Fruit fly (Drosophila melanogaster) whole organism, prepupa: ENCODE data around the gene CG44422.

ENCODE experiments used
- Blimp-1 ChIP-seq: fragments of 200-800 bp; sonication (Bioruptor generic); optimal IDR thresholded peaks from 3 replicates; lab custom pipeline; 2017; ENCODE audit warnings: missing biosample characterization, missing genetic modification characterization, mild to moderate bottlenecking, moderate library complexity, missing genetic modification reagents
- CG10631 ChIP-seq: fragments of 200-800 bp; sonication (Bioruptor generic); optimal IDR thresholded peaks from 2 replicates; lab custom pipeline; 2016; ENCODE audit warnings: missing biosample characterization, missing genetic modification characterization
- CG10669 ChIP-seq: fragments of 200-800 bp; sonication (Bioruptor generic); optimal IDR thresholded peaks from 3 replicates; lab custom pipeline; 2018; ENCODE audit warnings: missing biosample characterization, mild to moderate bottlenecking, missing genetic modification characterization, moderate library complexity
- CG11294 ChIP-seq: fragments of 200-800 bp; sonication (Bioruptor generic); IDR thresholded peaks from 2 replicates; pipeline ENCODE4 v1.3.6; 2022; ENCODE audit warnings: missing biosample characterization, missing genetic modification characterization
- CG11762 ChIP-seq: fragments of 200-800 bp; sonication (Bioruptor generic); optimal IDR thresholded peaks from 3 replicates; lab custom pipeline; 2016; ENCODE audit warnings: missing biosample characterization, missing genetic modification characterization; ENCODE audit not compliant: insufficient read depth
- CG15336 ChIP-seq: fragments of 200-800 bp; sonication (Bioruptor generic); IDR thresholded peaks from 2 replicates; pipeline ENCODE4 v1.3.6; 2022; ENCODE audit warnings: missing biosample characterization, missing genetic modification characterization
- CG1621 ChIP-seq: fragments of 200-800 bp; sonication (Bioruptor generic); optimal IDR thresholded peaks from 3 replicates; lab custom pipeline; 2018; ENCODE audit warnings: missing biosample characterization, mild to moderate bottlenecking, missing genetic modification characterization
- CG16779 ChIP-seq: fragments of 200-800 bp; sonication (Bioruptor generic); optimal IDR thresholded peaks from 3 replicates; lab custom pipeline; 2017; ENCODE audit warnings: missing biosample characterization, mild to moderate bottlenecking, missing genetic modification characterization
- CG3032 ChIP-seq: fragments of 200-800 bp; optimal IDR thresholded peaks from 2 replicates; lab custom pipeline; 2019; ENCODE audit warnings: missing biosample characterization, mild to moderate bottlenecking, missing genetic modification characterization, moderate library complexity
- CG31627 ChIP-seq: fragments of 200-800 bp; sonication (Bioruptor generic); optimal IDR thresholded peaks from 3 replicates; lab custom pipeline; 2016; ENCODE audit warnings: missing biosample characterization, missing genetic modification characterization
- CG32006 ChIP-seq: fragments of 200-800 bp; sonication (Bioruptor generic); optimal IDR thresholded peaks from 3 replicates; lab custom pipeline; 2017; ENCODE audit warnings: missing biosample characterization, mild to moderate bottlenecking, missing genetic modification characterization
- CG34406 ChIP-seq: fragments of 200-800 bp; sonication (Bioruptor generic); optimal IDR thresholded peaks from 3 replicates; lab custom pipeline; 2016; ENCODE audit warnings: missing biosample characterization, missing genetic modification characterization
- CG3919 ChIP-seq: fragments of 200-800 bp; sonication (Bioruptor generic); optimal IDR thresholded peaks from 3 replicates; lab custom pipeline; 2016; ENCODE audit warnings: missing biosample characterization, missing genetic modification characterization
- CG4318 ChIP-seq: fragments of 200-800 bp; sonication (Bioruptor generic); optimal IDR thresholded peaks from 3 replicates; lab custom pipeline; 2017; ENCODE audit warnings: missing biosample characterization, mild to moderate bottlenecking, missing genetic modification characterization
- CG6163 ChIP-seq: fragments of 200-800 bp; sonication (Bioruptor generic); IDR thresholded peaks from 3 replicates; pipeline ENCODE4 v1.3.6; 2022; ENCODE audit warnings: missing biosample characterization, missing genetic modification characterization
- CG6276 ChIP-seq: fragments of 200-800 bp; sonication (Bioruptor generic); optimal IDR thresholded peaks from 2 replicates; lab custom pipeline; 2017; ENCODE audit warnings: missing biosample characterization, mild to moderate bottlenecking, missing genetic modification characterization
- CG6792 ChIP-seq: fragments of 200-800 bp; sonication (Bioruptor generic); optimal IDR thresholded peaks from 3 replicates; lab custom pipeline; 2016; ENCODE audit warnings: missing biosample characterization, missing genetic modification characterization
- CG6808 ChIP-seq: fragments of 200-800 bp; sonication (Bioruptor generic); optimal IDR thresholded peaks from 3 replicates; lab custom pipeline; 2017; ENCODE audit warnings: missing biosample characterization, missing genetic modification characterization, mild to moderate bottlenecking, moderate library complexity, missing genetic modification reagents
- CG6854 ChIP-seq: fragments of 200-800 bp; sonication (Bioruptor generic); optimal IDR thresholded peaks from 2 replicates; lab custom pipeline; 2017; ENCODE audit warnings: missing biosample characterization, mild to moderate bottlenecking, missing genetic modification characterization
- CG7368 ChIP-seq: fragments of 200-800 bp; sonication (Bioruptor generic); optimal IDR thresholded peaks from 3 replicates; lab custom pipeline; 2016; ENCODE audit warnings: missing biosample characterization, missing genetic modification characterization
- CG8319 ChIP-seq: fragments of 200-800 bp; sonication (Bioruptor generic); optimal IDR thresholded peaks from 3 replicates; lab custom pipeline; 2016; ENCODE audit warnings: missing biosample characterization, missing genetic modification characterization
- CG8632 ChIP-seq: fragments of 200-800 bp; sonication (Bioruptor generic); optimal IDR thresholded peaks from 3 replicates; lab custom pipeline; 2016; ENCODE audit warnings: missing biosample characterization, missing genetic modification characterization
- Eip75B ChIP-seq: fragments of 200-800 bp; sonication (Bioruptor generic); optimal IDR thresholded peaks from 3 replicates; lab custom pipeline; 2016; ENCODE audit warnings: missing biosample characterization, missing genetic modification characterization
- Eip78C ChIP-seq: fragments of 200-800 bp; sonication (Bioruptor generic); peaks from one replicate; lab custom pipeline; 2016; ENCODE audit warnings: missing biosample characterization, missing genetic modification characterization
- Eip93F ChIP-seq: fragments of 200-800 bp; sonication (Bioruptor generic); optimal IDR thresholded peaks from 2 replicates; lab custom pipeline; 2016; ENCODE audit warnings: missing biosample characterization, mild to moderate bottlenecking, missing genetic modification characterization
- Ets96B ChIP-seq: fragments of 200-800 bp; optimal IDR thresholded peaks from 2 replicates; lab custom pipeline; 2019; ENCODE audit warnings: missing biosample characterization, mild to moderate bottlenecking, missing genetic modification characterization, moderate library complexity
- Gug ChIP-seq: fragments of 200-800 bp; sonication (Bioruptor generic); IDR thresholded peaks from 2 replicates; pipeline ENCODE4 v1.3.6; 2022; ENCODE audit warnings: missing biosample characterization, missing genetic modification characterization
- Hr39 ChIP-seq: fragments of 200-800 bp; sonication (Bioruptor generic); optimal IDR thresholded peaks from 2 replicates; lab custom pipeline; 2016; ENCODE audit warnings: missing biosample characterization, missing genetic modification characterization
- Hr4 ChIP-seq: fragments of 200-800 bp; sonication (Bioruptor generic); optimal IDR thresholded peaks from 3 replicates; lab custom pipeline; 2016; ENCODE audit warnings: missing biosample characterization, missing genetic modification characterization
- Met ChIP-seq: fragments of 200-800 bp; sonication (Bioruptor generic); optimal IDR thresholded peaks from 3 replicates; lab custom pipeline; 2016; ENCODE audit warnings: missing biosample characterization, missing genetic modification characterization
- OdsH ChIP-seq: fragments of 200-800 bp; sonication (Bioruptor generic); optimal IDR thresholded peaks from 3 replicates; lab custom pipeline; 2016; ENCODE audit warnings: missing biosample characterization, missing genetic modification characterization
- Smox ChIP-seq: fragments of 200-800 bp; sonication (Bioruptor generic); optimal IDR thresholded peaks from 3 replicates; lab custom pipeline; 2016; ENCODE audit warnings: missing biosample characterization, missing genetic modification characterization
- Sox102F ChIP-seq: fragments of 200-800 bp; sonication (Bioruptor generic); optimal IDR thresholded peaks from 2 replicates; lab custom pipeline; 2016; ENCODE audit warnings: missing biosample characterization, mild to moderate bottlenecking, missing genetic modification characterization
- Sox14 ChIP-seq: fragments of 200-800 bp; sonication (Bioruptor generic); optimal IDR thresholded peaks from 3 replicates; lab custom pipeline; 2016; ENCODE audit warnings: missing biosample characterization, missing genetic modification characterization
- Sox15 ChIP-seq: fragments of 200-800 bp; sonication (Bioruptor generic); optimal IDR thresholded peaks from 3 replicates; lab custom pipeline; 2016; ENCODE audit warnings: missing biosample characterization, missing genetic modification characterization
- achi ChIP-seq: fragments of 200-800 bp; sonication (Bioruptor generic); optimal IDR thresholded peaks from 3 replicates; lab custom pipeline; 2016; ENCODE audit warnings: missing biosample characterization, missing genetic modification characterization
- acj6 ChIP-seq: fragments of 200-800 bp; sonication (Bioruptor generic); optimal IDR thresholded peaks from 3 replicates; lab custom pipeline; 2016; ENCODE audit warnings: missing biosample characterization, missing genetic modification characterization
- dac ChIP-seq: fragments of 200-800 bp; sonication (Bioruptor generic); optimal IDR thresholded peaks from 2 replicates; lab custom pipeline; 2017; ENCODE audit warnings: missing biosample characterization, mild to moderate bottlenecking, missing genetic modification characterization
- eg ChIP-seq: fragments of 200-800 bp; sonication (Bioruptor generic); IDR thresholded peaks from 3 replicates; pipeline ENCODE4 v1.3.6; 2022; ENCODE audit warnings: missing biosample characterization, missing genetic modification characterization
- esn ChIP-seq: fragments of 200-800 bp; sonication (Bioruptor generic); optimal IDR thresholded peaks from 2 replicates; lab custom pipeline; 2016; ENCODE audit warnings: missing biosample characterization, mild to moderate bottlenecking, missing genetic modification characterization, moderate library complexity
- fd59A ChIP-seq: fragments of 200-800 bp; sonication (Bioruptor generic); optimal IDR thresholded peaks from 2 replicates; lab custom pipeline; 2017; ENCODE audit warnings: missing biosample characterization, mild to moderate bottlenecking, missing genetic modification characterization, missing genetic modification reagents
- fkh ChIP-seq: fragments of 200-800 bp; sonication (Bioruptor generic); optimal IDR thresholded peaks from 3 replicates; lab custom pipeline; 2017; ENCODE audit warnings: missing biosample characterization, mild to moderate bottlenecking, missing genetic modification characterization, moderate library complexity
- lz ChIP-seq: fragments of 200-800 bp; sonication (Bioruptor generic); optimal IDR thresholded peaks from 3 replicates; lab custom pipeline; 2016; ENCODE audit warnings: missing biosample characterization, missing genetic modification characterization
- net ChIP-seq: fragments of 200-800 bp; sonication (Bioruptor generic); optimal IDR thresholded peaks from 3 replicates; lab custom pipeline; 2016; ENCODE audit warnings: missing biosample characterization, missing genetic modification characterization
- pdm3 ChIP-seq: fragments of 200-800 bp; sonication (Bioruptor generic); optimal IDR thresholded peaks from 3 replicates; lab custom pipeline; 2016; ENCODE audit warnings: missing biosample characterization, missing genetic modification characterization
- salr ChIP-seq, 2 experiments: fragments of 200-800 bp; sonication (Bioruptor generic); optimal IDR thresholded peaks; 3 replicates each; lab custom pipeline; 2016 to 2018; ENCODE audit warnings: missing biosample characterization in 2 of 2, missing genetic modification characterization in 2 of 2, mild to moderate bottlenecking in 1 of 2
- spab ChIP-seq: fragments of 200-800 bp; sonication (Bioruptor generic); optimal IDR thresholded peaks from 2 replicates; lab custom pipeline; 2017; ENCODE audit warnings: missing biosample characterization, mild to moderate bottlenecking, missing genetic modification characterization, missing genetic modification reagents
- ss ChIP-seq, 2 experiments: fragments of 200-800 bp; sonication (Bioruptor generic); optimal IDR thresholded peaks; 2 replicates in 1 of 2; 3 replicates in 1 of 2; lab custom pipeline; 2017 to 2018; ENCODE audit warnings: mild to moderate bottlenecking in 2 of 2, missing biosample characterization in 2 of 2, missing genetic modification characterization in 2 of 2, moderate library complexity in 1 of 2
- svp ChIP-seq: fragments of 200-800 bp; sonication (Bioruptor generic); peaks from one replicate; lab custom pipeline; 2016; ENCODE audit warnings: missing biosample characterization, missing genetic modification characterization
- topi ChIP-seq: fragments of 200-800 bp; sonication (Bioruptor generic); optimal IDR thresholded peaks from 3 replicates; lab custom pipeline; 2016; ENCODE audit warnings: missing biosample characterization, missing genetic modification characterization
- vri ChIP-seq: fragments of 200-800 bp; sonication (Bioruptor generic); optimal IDR thresholded peaks from 3 replicates; lab custom pipeline; 2016; ENCODE audit warnings: missing biosample characterization, mild to moderate bottlenecking, missing genetic modification characterization

CG44422 gene

DNA sequence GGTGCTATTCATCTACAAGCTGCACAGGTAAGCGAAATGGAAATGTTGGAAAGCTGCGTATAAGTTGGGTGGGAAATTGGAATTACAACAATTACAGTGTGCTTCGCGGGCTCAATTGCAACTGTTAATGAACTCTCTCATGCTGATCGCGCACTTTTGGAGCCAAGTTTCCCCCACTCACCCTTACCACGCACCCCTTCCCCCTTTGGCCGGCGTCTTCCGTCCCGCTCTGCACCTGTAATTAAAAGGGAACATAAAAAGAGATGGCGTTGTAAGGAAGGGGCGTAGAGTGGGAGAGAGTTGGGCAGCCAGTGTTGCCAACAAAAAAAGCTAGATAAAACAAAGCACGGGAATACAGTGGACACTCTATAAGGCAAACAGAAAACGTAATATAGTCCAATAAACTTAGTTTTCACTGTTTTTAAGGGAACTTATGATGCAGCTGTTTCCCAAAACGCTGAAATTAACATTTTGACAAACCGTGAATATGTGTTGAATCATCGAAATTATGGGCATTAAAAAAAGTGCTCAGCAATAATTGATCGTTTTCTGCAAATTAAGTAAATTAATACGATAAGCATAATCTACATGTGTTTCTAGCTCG, 38.2 kb upstream of the CG44422 start:
- TF ChIP-seq Hr39 (GFP tag; lab: Kevin White, UChicago) (peak; percentile 34), lz (GFP tag; lab: Kevin White, UChicago) (peak; percentile 17), pdm3 (GFP tag; lab: Kevin White, UChicago) (no peak), CG32006 (peak; percentile 53), Hr4 (GFP tag; lab: Kevin White, UChicago) (peak; percentile 48), Ets96B (tag; lab: Kevin White, UChicago) (peak; percentile 14), CG6276 (GFP tag; lab: Kevin White, UChicago) (no peak), ss (GFP tag; optimal IDR thresholded peaks at IDR 0.05; lab: Kevin White, UChicago) (peak in 1 of 2 experiments; percentile 11), CG16779 (no peak), eg (GFP tag; lab: Robert Waterston, UW) (peak; percentile 53; the same call in 2 of the 3 replicates), svp (peak; percentile 74), CG6808 (GFP tag; lab: Kevin White, UChicago) (no peak), topi (GFP tag; lab: Kevin White, UChicago) (peak; percentile 26), CG3919 (peak; percentile 52), CG7368 (GFP tag; lab: Kevin White, UChicago) (no peak), dac (no peak), Met (GFP tag; lab: Kevin White, UChicago) (peak; percentile 4), CG10669 (GFP tag; lab: Kevin White, UChicago) (no peak), fd59A (GFP tag; lab: Kevin White, UChicago) (no peak), acj6 (GFP tag; lab: Kevin White, UChicago) (peak; percentile 39), spab (GFP tag; lab: Kevin White, UChicago) (no peak), Sox15 (peak; percentile 5), salr (GFP tag; optimal IDR thresholded peaks at IDR 0.05; lab: Kevin White, UChicago) (peak in 1 of 2 experiments; percentile 15), esn (peak; percentile 28), Eip75B (GFP tag; lab: Kevin White, UChicago) (peak; percentile 17), Sox102F (GFP tag; lab: Kevin White, UChicago) (no peak), CG10631 (peak; percentile 14), Eip78C (GFP tag; lab: Kevin White, UChicago) (peak; percentile 63), Blimp-1 (GFP tag; lab: Kevin White, UChicago) (no peak), CG6792 (GFP tag; lab: Kevin White, UChicago) (peak; percentile 37), Sox14 (GFP tag; lab: Kevin White, UChicago) (peak; percentile 4), CG4318 (GFP tag; lab: Kevin White, UChicago) (no peak), vri (GFP tag; lab: Kevin White, UChicago) (no peak), CG15336 (GFP tag; lab: Robert Waterston, UW) (peak; percentile 17; the same call in 1 of the 2 replicates), net (GFP tag; lab: Kevin White, UChicago) (no peak), Eip93F (GFP tag; lab: Kevin White, UChicago) (no peak), CG1621 (tag; lab: Kevin White, UChicago) (no peak), CG11762 (GFP tag; lab: Kevin White, UChicago) (no peak), OdsH (peak; percentile 35), CG31627 (GFP tag; lab: Kevin White, UChicago) (peak; percentile 29), fkh (GFP tag; lab: Kevin White, UChicago) (no peak), CG6163 (peak; percentile 35; the same call in 1 of the 3 replicates), CG8632 (GFP tag; lab: Kevin White, UChicago) (no peak), CG6854 (GFP tag; lab: Kevin White, UChicago) (no peak), Smox (GFP tag; lab: Kevin White, UChicago) (peak; percentile 33), CG34406 (no peak), CG11294 (no peak), CG3032 (peak; percentile 22), Gug (no peak), achi (GFP tag; lab: Kevin White, UChicago) (peak; percentile 43), CG8319 (GFP tag; lab: Kevin White, UChicago) (no peak)
